Worm (Caenorhabditis elegans): ENCODE data around the gene ttll-11.
"Not testable (repeated sequence)": the region's sequence is repeated elsewhere in the genome, so short reads cannot be mapped to it uniquely, and the experiment has no call there.

Gene ttll-11

ce11 chrIV:8705504-8705903, 8.0 kb downstream of the ttll-11 start, which contains the start of gene H23L24.4:
H23L24.4 (minus strand) TSS chrIV:8705604.
- no peak for TF ChIP-seq nfya-1 (tag; optimal IDR thresholded peaks at IDR 0.05; ENCODE audit: borderline replicate concordance, insufficient read depth)
- no peak for TF ChIP-seq egl-18 (GFP tag; IDR thresholded peaks at IDR 0.05)
- TF ChIP-seq ztf-3 (GFP tag; optimal IDR thresholded peaks at IDR 0.05): no peak

- TF ChIP-seq rec-8 (tag; optimal IDR thresholded peaks at IDR 0.05) (no peak), Y56A3A.18 (GFP tag; IDR thresholded peaks at IDR 0.05) (no peak), unc-130 (GFP tag; optimal IDR thresholded peaks at IDR 0.05) (no peak), cebp-1 (GFP tag; IDR thresholded peaks at IDR 0.05) (no peak), cebp-1 (tag; optimal IDR thresholded peaks at IDR 0.05) (no peak), mxl-1 (tag; optimal IDR thresholded peaks at IDR 0.05) (no peak), egl-18 (GFP tag; IDR thresholded peaks at IDR 0.05) (no peak), Y67H2A.10 (GFP tag; conservative IDR thresholded peaks at IDR 0.05) (no peak), xnd-1 (tag; optimal IDR thresholded peaks at IDR 0.05) (no peak), Y79H2A.3 (GFP tag; conservative IDR thresholded peaks at IDR 0.05) (no peak), tbp1 (GFP tag; optimal IDR thresholded peaks at IDR 0.05) (no peak), somi-1 (GFP tag; optimal IDR thresholded peaks at IDR 0.05) (no peak), nfya-2 (GFP tag; IDR thresholded peaks at IDR 0.05) (no peak), ztf-28 (GFP tag; IDR thresholded peaks at IDR 0.05) (no peak), nfyb-1 (GFP tag; IDR thresholded peaks at IDR 0.05) (no peak), nfya-1 (tag; optimal IDR thresholded peaks at IDR 0.05; ENCODE audit: borderline replicate concordance, insufficient read depth) (no peak)
These were observed 10.5 kb downstream of the ttll-11 start for ce11 chrIV:8708046-8708445.

ce11 chrIV:8715032-8715431, 17.5 kb downstream of the ttll-11 start, which contains the start of the genes parg-2 and ipla-5:
parg-2 (minus strand) TSS chrIV:8715132.
ipla-5 (plus strand) TSS chrIV:8715247.
- not testable (repeated sequence) for TF ChIP-seq ets-4 (GFP tag; optimal IDR thresholded peaks at IDR 0.05); snpc-3.4 (tag; optimal IDR thresholded peaks at IDR 0.05); ceh-58 (GFP tag; IDR thresholded peaks at IDR 0.05)

- TF ChIP-seq tbx-9 (tag; optimal IDR thresholded peaks at IDR 0.05; ENCODE audit: borderline replicate concordance) (no peak), B0336.3 (GFP tag; IDR thresholded peaks at IDR 0.05) (no peak)
These were observed 20.6 kb downstream of the ttll-11 start, which contains the start of gene H23L24.1 for ce11 chrIV:8718153-8718552. H23L24.1 (plus strand) TSS chrIV:8718453.

- TF ChIP-seq C17E4.6 (GFP tag; IDR thresholded peaks at IDR 0.05): no peak
These were observed 25.3 kb downstream of the ttll-11 start for ce11 chrIV:8722801-8723200.

- TF ChIP-seq mcd-1 (GFP tag; IDR thresholded peaks at IDR 0.05) (no peak), F57C9.4 (tag; optimal IDR thresholded peaks at IDR 0.05) (no peak), sdz-38 (tag; optimal IDR thresholded peaks at IDR 0.05) (no peak), F22D6.2 (tag; optimal IDR thresholded peaks at IDR 0.05) (no peak), dox-1 (GFP tag; IDR thresholded peaks at IDR 0.05) (no peak), C17E4.6 (GFP tag; IDR thresholded peaks at IDR 0.05) (no peak), bed-1 (GFP tag; IDR thresholded peaks at IDR 0.05) (no peak)
These were observed 26.2 kb downstream of the ttll-11 start, which contains the start of gene F21D5.9 for ce11 chrIV:8723720-8724119. F21D5.9 (plus strand) TSS chrIV:8724020.
